Worm (Caenorhabditis elegans) whole organism, L3 larva: ENCODE results near the gene let-23.

Experiments used
- ceh-82 ChIP-seq: fragments of 150-350 bp; optimal IDR thresholded peaks from 2 replicates; lab custom pipeline; 2014; ENCODE audit warnings: missing biosample characterization, missing genetic modification characterization
- lin-15B ChIP-seq: fragments of 150-350 bp; optimal IDR thresholded peaks from 2 replicates; lab custom pipeline; 2014; ENCODE audit warnings: missing biosample characterization, missing genetic modification characterization
- nhr-25 ChIP-seq: sonication (generic microtip); optimal IDR thresholded peaks from 2 replicates; lab custom pipeline; 2017; ENCODE audit warnings: missing biosample characterization, missing genetic modification characterization

ce11 chrII:9254187-9254586, 56.9 kb downstream of the let-23 start, which contains the start of gene nlp-82:
- no peak for TF ChIP-seq ceh-82 (tag; lab: Kevin White, UChicago)
- no peak for TF ChIP-seq lin-15B
- TF ChIP-seq nhr-25 (tag; lab: Kevin White, UChicago), result no peak
